Worm (Caenorhabditis elegans) whole organism, young adult: ENCODE data around the gene utp-20.

Experiments
- B0261.1 ChIP-seq: sonication (generic microtip); optimal IDR thresholded peaks from 2 replicates; lab custom pipeline; 2016; ENCODE audit warnings: mild to moderate bottlenecking, missing genetic modification characterization, moderate library complexity, missing compliant biosample characterization
- D2030.7 ChIP-seq: fragments of 200-800 bp; sonication (Bioruptor generic); IDR thresholded peaks from 2 replicates; pipeline ENCODE4 v1.3.6; 2022; ENCODE audit warnings: missing genetic modification reagents, missing genetic modification characterization, missing compliant biosample characterization
- F23B12.7 ChIP-seq: sonication (generic microtip); optimal IDR thresholded peaks from 2 replicates; lab custom pipeline; 2017; ENCODE audit warnings: missing genetic modification characterization, mild to moderate bottlenecking, missing compliant biosample characterization, antibody characterized with exemption, moderate library complexity; ENCODE audit not compliant: insufficient read depth
- F39B2.1 ChIP-seq: fragments of 200-800 bp; sonication (Bioruptor generic); IDR thresholded peaks from 2 replicates; pipeline ENCODE4 v1.3.6; 2022; ENCODE audit warnings: missing genetic modification reagents, missing genetic modification characterization, missing compliant biosample characterization
- F57C9.4 ChIP-seq: sonication (generic microtip); optimal IDR thresholded peaks from 2 replicates; lab custom pipeline; 2017; ENCODE audit warnings: mild to moderate bottlenecking, missing genetic modification characterization, missing compliant biosample characterization
- T07F8.4 ChIP-seq: sonication (generic microtip); optimal IDR thresholded peaks from 2 replicates; lab custom pipeline; 2016; ENCODE audit warnings: mild to moderate bottlenecking, missing genetic modification characterization, moderate library complexity, missing compliant biosample characterization
- Y56A3A.18 ChIP-seq: fragments of 200-800 bp; sonication (Bioruptor generic); IDR thresholded peaks from 2 replicates; pipeline ENCODE4 v1.3.6; 2022; ENCODE audit warnings: missing genetic modification reagents, missing genetic modification characterization, missing compliant biosample characterization
- Y79H2A.3 ChIP-seq: fragments of 200-800 bp; sonication (Bioruptor generic); conservative IDR thresholded peaks from 2 replicates; pipeline ENCODE4 v1.3.6; 2022; ENCODE audit warnings: missing genetic modification reagents, missing genetic modification characterization, missing compliant biosample characterization
- ZK185.1 ChIP-seq: sonication (generic microtip); optimal IDR thresholded peaks from 2 replicates; lab custom pipeline; 2016; ENCODE audit warnings: mild to moderate bottlenecking, missing genetic modification characterization, missing compliant biosample characterization; ENCODE audit not compliant: poor library complexity, severe bottlenecking
- attf-3 ChIP-seq: fragments of 200-800 bp; sonication (Bioruptor generic); conservative IDR thresholded peaks from 2 replicates; pipeline ENCODE4 v1.3.6; 2022; ENCODE audit warnings: missing genetic modification reagents, missing genetic modification characterization, missing compliant biosample characterization
- cebp-1 ChIP-seq, 2 experiments: fragments of 200-800 bp in 1 of 2; sonication (Bioruptor generic) in 1 of 2; sonication (generic microtip) in 1 of 2; IDR thresholded peaks in 1 of 2; optimal IDR thresholded peaks in 1 of 2; 2 replicates each; pipeline versions ENCODE4 v1.3.6 to Lab custom; 2017 to 2022; ENCODE audit warnings: missing compliant biosample characterization in 2 of 2, missing genetic modification characterization in 2 of 2, mild to moderate bottlenecking in 1 of 2, missing genetic modification reagents in 1 of 2, moderate library complexity in 1 of 2
- chd-7 ChIP-seq: sonication (generic microtip); optimal IDR thresholded peaks from 2 replicates; lab custom pipeline; 2016; ENCODE audit warnings: mild to moderate bottlenecking, missing genetic modification characterization, moderate library complexity, missing compliant biosample characterization
- die-1 ChIP-seq: sonication (generic microtip); optimal IDR thresholded peaks from 2 replicates; lab custom pipeline; 2016; ENCODE audit warnings: missing genotype, mild to moderate bottlenecking, missing genetic modification characterization, missing compliant biosample characterization
- dox-1 ChIP-seq: fragments of 200-800 bp; sonication (Bioruptor generic); IDR thresholded peaks from 2 replicates; pipeline ENCODE4 v1.3.6; 2022; ENCODE audit warnings: missing genetic modification reagents, missing genetic modification characterization, missing compliant biosample characterization
- egrh-3 ChIP-seq: fragments of 200-800 bp; sonication (Bioruptor generic); IDR thresholded peaks from 2 replicates; pipeline ENCODE4 v1.3.6; 2022; ENCODE audit warnings: missing genetic modification reagents, missing genetic modification characterization, missing compliant biosample characterization
- gei-17 ChIP-seq: fragments of 200-800 bp; sonication (Bioruptor generic); optimal IDR thresholded peaks from 2 replicates; lab custom pipeline; 2018; ENCODE audit warnings: mild to moderate bottlenecking, missing genetic modification characterization, missing compliant biosample characterization
- him-1 ChIP-seq: sonication (generic microtip); optimal IDR thresholded peaks from 2 replicates; lab custom pipeline; 2016; ENCODE audit warnings: missing genotype, missing genetic modification reagents, missing genetic modification characterization, missing compliant biosample characterization
- hlh-12 ChIP-seq: sonication (generic microtip); optimal IDR thresholded peaks from 2 replicates; lab custom pipeline; 2016; ENCODE audit warnings: missing genetic modification characterization, missing compliant biosample characterization
- hmg-1.2 ChIP-seq: fragments of 200-800 bp; sonication (Bioruptor generic); IDR thresholded peaks from 2 replicates; pipeline ENCODE4 v1.3.6; 2022; ENCODE audit warnings: missing genetic modification reagents, missing genetic modification characterization, missing compliant biosample characterization
- hrde-1 ChIP-seq: sonication (generic microtip); optimal IDR thresholded peaks from 2 replicates; lab custom pipeline; 2016; ENCODE audit warnings: missing genetic modification characterization, mild to moderate bottlenecking, missing compliant biosample characterization, moderate library complexity, missing genotype, missing genetic modification reagents, borderline replicate concordance
- hsf-1 ChIP-seq: fragments of 200-800 bp; sonication (Bioruptor generic); IDR thresholded peaks from 2 replicates; pipeline ENCODE4 v1.3.6; 2022; ENCODE audit warnings: missing genetic modification reagents, missing genetic modification characterization, missing compliant biosample characterization
- let-607 ChIP-seq, 2 experiments: fragments of 200-800 bp in 1 of 2; sonication (Bioruptor generic) in 1 of 2; sonication (generic microtip) in 1 of 2; optimal IDR thresholded peaks; 2 replicates each; lab custom pipeline; 2016 to 2018; ENCODE audit warnings: mild to moderate bottlenecking in 2 of 2, missing compliant biosample characterization in 2 of 2, missing genetic modification characterization in 2 of 2, moderate library complexity in 2 of 2, missing genotype in 1 of 2
- lsy-27 ChIP-seq: sonication (generic microtip); optimal IDR thresholded peaks from 2 replicates; lab custom pipeline; 2017; ENCODE audit warnings: missing genetic modification characterization, mild to moderate bottlenecking, missing compliant biosample characterization, antibody characterized with exemption, missing genotype, borderline replicate concordance; ENCODE audit not compliant: insufficient read depth
- madf-6 ChIP-seq: fragments of 200-800 bp; sonication (Bioruptor generic); IDR thresholded peaks from 2 replicates; pipeline ENCODE4 v1.3.6; 2022; ENCODE audit warnings: missing genetic modification reagents, missing genetic modification characterization, missing compliant biosample characterization
- mcd-1 ChIP-seq: fragments of 200-800 bp; sonication (Bioruptor generic); IDR thresholded peaks from 2 replicates; pipeline ENCODE4 v1.3.6; 2022; ENCODE audit warnings: missing genetic modification reagents, missing genetic modification characterization, missing compliant biosample characterization
- mel-28 ChIP-seq: sonication (generic microtip); optimal IDR thresholded peaks from 2 replicates; lab custom pipeline; 2016; ENCODE audit warnings: borderline replicate concordance, mild to moderate bottlenecking, missing genetic modification characterization, missing compliant biosample characterization
- nfya-2 ChIP-seq: fragments of 200-800 bp; sonication (Bioruptor generic); IDR thresholded peaks from 2 replicates; pipeline ENCODE4 v1.3.6; 2022; ENCODE audit warnings: missing genetic modification reagents, missing genetic modification characterization, missing compliant biosample characterization
- nfyb-1 ChIP-seq: fragments of 200-800 bp; sonication (Bioruptor generic); IDR thresholded peaks from 2 replicates; pipeline ENCODE4 v1.3.6; 2022; ENCODE audit warnings: missing genetic modification reagents, missing genetic modification characterization, missing compliant biosample characterization
- nhr-80 ChIP-seq: sonication (generic microtip); optimal IDR thresholded peaks from 2 replicates; lab custom pipeline; 2016; ENCODE audit warnings: missing genetic modification characterization, missing compliant biosample characterization
- pbrm-1 ChIP-seq: fragments of 200-800 bp; sonication (Bioruptor generic); IDR thresholded peaks from 2 replicates; pipeline ENCODE4 v1.3.6; 2022; ENCODE audit warnings: missing genetic modification reagents, missing genetic modification characterization, missing compliant biosample characterization
- pha-4 ChIP-seq: fragments of 150-350 bp; sonication (generic microtip); optimal IDR thresholded peaks from 2 replicates; lab custom pipeline; 2014; ENCODE audit warnings: missing biosample characterization, missing genetic modification reagents, missing genetic modification characterization
- repo-1 ChIP-seq: sonication (generic microtip); optimal IDR thresholded peaks from 2 replicates; lab custom pipeline; 2017; ENCODE audit warnings: mild to moderate bottlenecking, missing genetic modification characterization, missing compliant biosample characterization
- rpc-1 ChIP-seq, 2 experiments: fragments of 150-350 bp in 1 of 2; sonication (generic microtip) in 1 of 2; optimal IDR thresholded peaks; 2 replicates each; lab custom pipeline; 2014 to 2018; ENCODE audit warnings: missing biosample characterization in 1 of 2, missing genetic modification characterization in 1 of 2, missing genetic modification reagents in 1 of 2, missing genotype in 1 of 2
- tbp1 ChIP-seq: fragments of 200-800 bp; sonication (Bioruptor generic); optimal IDR thresholded peaks from 2 replicates; lab custom pipeline; 2018; ENCODE audit warnings: mild to moderate bottlenecking, missing genetic modification characterization, missing compliant biosample characterization
- tbx-9 ChIP-seq: sonication (generic microtip); optimal IDR thresholded peaks from 2 replicates; lab custom pipeline; 2016; ENCODE audit warnings: borderline replicate concordance, missing genetic modification characterization, inconsistent platforms, missing compliant biosample characterization
- xnd-1 ChIP-seq: sonication (generic microtip); optimal IDR thresholded peaks from 2 replicates; lab custom pipeline; 2016; ENCODE audit warnings: missing genotype, missing genetic modification reagents, missing genetic modification characterization, missing compliant biosample characterization
- zim-3 ChIP-seq: sonication (generic microtip); optimal IDR thresholded peaks from 2 replicates; lab custom pipeline; 2017; ENCODE audit warnings: mild to moderate bottlenecking, missing genetic modification characterization, moderate library complexity, missing compliant biosample characterization
- ztf-18 ChIP-seq: sonication (generic microtip); optimal IDR thresholded peaks from 2 replicates; lab custom pipeline; 2016; ENCODE audit warnings: missing genotype, mild to moderate bottlenecking, missing genetic modification characterization, missing compliant biosample characterization
- ztf-25 ChIP-seq: fragments of 200-800 bp; sonication (Bioruptor generic); IDR thresholded peaks from 2 replicates; pipeline ENCODE4 v1.3.6; 2022; ENCODE audit warnings: missing genetic modification reagents, missing genetic modification characterization, missing compliant biosample characterization
- ztf-28 ChIP-seq: fragments of 200-800 bp; sonication (Bioruptor generic); IDR thresholded peaks from 2 replicates; pipeline ENCODE4 v1.3.6; 2022; ENCODE audit warnings: missing genetic modification reagents, missing genetic modification characterization, missing compliant biosample characterization

The utp-20 gene

ce11 chrII:6565077-6565476 lies 28.9 kb downstream of the utp-20 start, which contains the start of gene mpz-3 (continued):
- TF ChIP-seq D2030.7 (GFP tag; lab: Robert Waterston, UW), result peak; percentile 48; the same call in 1 of the 2 replicates
- TF ChIP-seq dox-1 (GFP tag; lab: Robert Waterston, UW), result no peak

ce11 chrII:6566628-6567180 lies 30.5 kb downstream of the utp-20 start, which contains the start of the genes F18C5.5 and F18C5.9:
Gene F18C5.5 (minus strand): TSS chrII:6566728.
Gene F18C5.9 (plus strand): TSS chrII:6567130.
- TF ChIP-seq repo-1 (tag; lab: Kevin White, UChicago) (no peak), pha-4 (tag; lab: Kevin White, UChicago) (no peak), him-1 (tag; lab: Kevin White, UChicago) (no peak), chd-7 (no peak), zim-3 (tag; lab: Kevin White, UChicago) (no peak), B0261.1 (tag; lab: Kevin White, UChicago) (no peak), gei-17 (no peak), ztf-25 (GFP tag; lab: Robert Waterston, UW) (no peak), hmg-1.2 (GFP tag; lab: Robert Waterston, UW) (no peak), ZK185.1 (tag; lab: Kevin White, UChicago) (no peak), nfya-2 (GFP tag; lab: Robert Waterston, UW) (no peak), mcd-1 (GFP tag; lab: Robert Waterston, UW) (no peak), F39B2.1 (no peak), pbrm-1 (GFP tag; lab: Robert Waterston, UW) (no peak), tbx-9 (tag; lab: Kevin White, UChicago) (no peak), Y56A3A.18 (GFP tag; lab: Robert Waterston, UW) (no peak), ztf-28 (no peak)
- TF ChIP-seq, all 124 proteins: peak for 0

ce11 chrII:6568707-6569106 lies 32.5 kb downstream of the utp-20 start, which contains the start of gene sra-27:
Gene sra-27 (plus strand): TSS chrII:6569007.
- TF ChIP-seq lsy-27 (tag; lab: Kevin White, UChicago) (no peak), tbp1 (GFP tag; lab: Kevin White, UChicago) (no peak), nfyb-1 (no peak), cebp-1 (GFP tag; IDR thresholded peaks at IDR 0.05; lab: Robert Waterston, UW) (no peak), cebp-1 (tag; optimal IDR thresholded peaks at IDR 0.05; lab: Kevin White, UChicago) (no peak), ztf-28 (no peak), madf-6 (no peak), F57C9.4 (tag; lab: Kevin White, UChicago) (no peak), xnd-1 (tag; lab: Kevin White, UChicago) (no peak), T07F8.4 (tag; lab: Kevin White, UChicago) (no peak)

- TF ChIP-seq hrde-1 (tag; lab: Kevin White, UChicago) (no peak), F57C9.4 (tag; lab: Kevin White, UChicago) (no peak), F23B12.7 (no peak), egrh-3 (GFP tag; lab: Robert Waterston, UW) (no peak), die-1 (tag; lab: Kevin White, UChicago) (no peak), hlh-12 (tag; lab: Kevin White, UChicago) (no peak), ztf-18 (no peak), Y79H2A.3 (GFP tag; lab: Robert Waterston, UW) (no peak), let-607 (tag; optimal IDR thresholded peaks at IDR 0.05; lab: Kevin White, UChicago) (no peak), rpc-1 (optimal IDR thresholded peaks at IDR 0.05; lab: Kevin White, UChicago) (no peak), rpc-1 (tag; optimal IDR thresholded peaks at IDR 0.05; lab: Kevin White, UChicago) (no peak), ZK185.1 (tag; lab: Kevin White, UChicago) (no peak), hsf-1 (GFP tag; lab: Robert Waterston, UW) (no peak), mel-28 (tag; lab: Kevin White, UChicago) (no peak), nhr-80 (no peak), attf-3 (GFP tag; lab: Robert Waterston, UW) (no peak)
Measured at ce11 chrII:6573677-6574076, 37.5 kb downstream of the utp-20 start, which contains the start of gene sra-28. Gene sra-28 (minus strand): TSS chrII:6573777.
